Fruit fly (Drosophila melanogaster) whole organism, adult: Measurements from ENCODE around the gene Prp40.
A peak's percentile ranks its signal among the peaks of the same experiment; 100 is the strongest.

Experiments used
- CG11617 ChIP-seq: fragments of 200-800 bp; sonication (Bioruptor generic); optimal IDR thresholded peaks from 2 replicates; lab custom pipeline; 2017; ENCODE audit warnings: mild to moderate bottlenecking, missing biosample characterization, missing genetic modification reagents, missing genetic modification characterization
- CG12768 ChIP-seq: fragments of 200-800 bp; sonication (Bioruptor generic); optimal IDR thresholded peaks from 2 replicates; lab custom pipeline; 2017; ENCODE audit warnings: missing biosample characterization, missing genetic modification characterization, mild to moderate bottlenecking, moderate library complexity, missing genetic modification reagents
- CG14711 ChIP-seq: fragments of 200-800 bp; sonication (Bioruptor generic); optimal IDR thresholded peaks from 2 replicates; lab custom pipeline; 2018; ENCODE audit warnings: missing biosample characterization, mild to moderate bottlenecking, missing genetic modification characterization, moderate library complexity
- CG1620 ChIP-seq: fragments of 200-800 bp; sonication (Bioruptor generic); optimal IDR thresholded peaks from 2 replicates; lab custom pipeline; 2016; ENCODE audit warnings: missing biosample characterization, missing genetic modification characterization
- CG33017 ChIP-seq: fragments of 200-800 bp; sonication (Bioruptor generic); optimal IDR thresholded peaks from 2 replicates; lab custom pipeline; 2018; ENCODE audit warnings: missing biosample characterization, mild to moderate bottlenecking, missing genetic modification characterization, moderate library complexity
- CG5204 ChIP-seq: fragments of 200-800 bp; sonication (Bioruptor generic); optimal IDR thresholded peaks from 2 replicates; lab custom pipeline; 2016; ENCODE audit warnings: missing biosample characterization, missing genetic modification characterization
- CG7045 ChIP-seq: fragments of 200-800 bp; sonication (Bioruptor generic); optimal IDR thresholded peaks from 2 replicates; lab custom pipeline; 2017; ENCODE audit warnings: missing biosample characterization, mild to moderate bottlenecking, missing genetic modification characterization
- CG7101 ChIP-seq: fragments of 200-800 bp; sonication (Bioruptor generic); optimal IDR thresholded peaks from 2 replicates; lab custom pipeline; 2018; ENCODE audit warnings: missing biosample characterization, mild to moderate bottlenecking, missing genetic modification characterization, moderate library complexity
- Clk ChIP-seq: fragments of 200-800 bp; sonication (Bioruptor generic); optimal IDR thresholded peaks from 2 replicates; lab custom pipeline; 2017; ENCODE audit warnings: missing biosample characterization, missing genetic modification characterization
- Crg-1 ChIP-seq: fragments of 200-800 bp; sonication (Bioruptor generic); optimal IDR thresholded peaks from 2 replicates; lab custom pipeline; 2016; ENCODE audit warnings: missing biosample characterization, missing genetic modification characterization
- Hr96 ChIP-seq: fragments of 200-800 bp; sonication (Bioruptor generic); optimal IDR thresholded peaks from 2 replicates; lab custom pipeline; 2016; ENCODE audit warnings: missing biosample characterization, missing genetic modification characterization
- Mnt ChIP-seq: fragments of 200-800 bp; sonication (Bioruptor generic); optimal IDR thresholded peaks from 2 replicates; lab custom pipeline; 2016; ENCODE audit warnings: missing biosample characterization, mild to moderate bottlenecking, missing genetic modification characterization
- bab1 ChIP-seq: fragments of 200-800 bp; sonication (Bioruptor generic); optimal IDR thresholded peaks from 3 replicates; lab custom pipeline; 2019; ENCODE audit warnings: missing biosample characterization, mild to moderate bottlenecking, missing genetic modification characterization, moderate library complexity
- cic ChIP-seq: fragments of 200-800 bp; sonication (Bioruptor generic); optimal IDR thresholded peaks from 2 replicates; lab custom pipeline; 2017; ENCODE audit warnings: missing biosample characterization, mild to moderate bottlenecking, missing genetic modification characterization, moderate library complexity
- cnc ChIP-seq, 2 experiments: fragments of >200 bp; optimal IDR thresholded peaks; 2 replicates each; lab custom pipeline; 2017
- kay ChIP-seq: fragments of 200-800 bp; sonication (Bioruptor generic); peaks from one replicate; lab custom pipeline; 2016; ENCODE audit warnings: missing biosample characterization, missing genetic modification characterization, borderline replicate concordance
- ovo ChIP-seq: fragments of 200-800 bp; sonication (Bioruptor generic); optimal IDR thresholded peaks from 2 replicates; lab custom pipeline; 2016; ENCODE audit warnings: missing biosample characterization, missing genetic modification characterization
- pad ChIP-seq: fragments of 200-800 bp; sonication (Bioruptor generic); optimal IDR thresholded peaks from 3 replicates; lab custom pipeline; 2017; ENCODE audit warnings: missing biosample characterization, missing genetic modification characterization, mild to moderate bottlenecking, moderate library complexity, missing genetic modification reagents
- tj ChIP-seq: fragments of 200-800 bp; sonication (Bioruptor generic); optimal IDR thresholded peaks from 3 replicates; lab custom pipeline; 2017; ENCODE audit warnings: missing biosample characterization, mild to moderate bottlenecking, missing genetic modification characterization, moderate library complexity
- toe ChIP-seq: fragments of 200-800 bp; sonication (Bioruptor generic); optimal IDR thresholded peaks from 2 replicates; lab custom pipeline; 2016; ENCODE audit warnings: missing biosample characterization, missing genetic modification characterization

Prp40 gene

DNA sequence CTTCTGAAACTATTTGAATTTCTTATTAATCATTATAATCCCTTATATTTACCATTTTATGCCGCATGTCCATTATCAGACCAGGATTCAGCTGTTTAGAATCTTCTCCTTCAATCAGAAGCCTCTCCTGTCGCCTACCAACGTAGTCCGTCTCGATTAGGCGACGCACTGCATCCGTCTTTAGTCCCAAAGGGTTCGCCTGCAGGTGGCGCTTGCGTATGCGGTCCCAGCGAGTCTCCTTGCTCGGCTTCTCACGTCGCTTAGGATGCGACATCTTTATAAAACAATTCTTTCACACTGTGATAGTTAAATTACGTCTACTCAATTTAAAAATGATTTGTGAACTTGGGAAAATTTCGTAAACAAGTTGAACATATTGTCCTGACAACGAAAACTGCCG, 11.9 kb downstream of the Prp40 start, which contains the start of gene CG17258:
Gene CG17258 (minus strand): TSS at position 380 of the 400 bp plus-strand sequence.
- TF ChIP-seq CG12768 (GFP tag; lab: Kevin White, UChicago) (no peak), ovo (GFP tag; lab: Kevin White, UChicago) (no peak), Mnt (GFP tag; lab: Kevin White, UChicago) (no peak), bab1 (no peak), toe (GFP tag; lab: Kevin White, UChicago) (no peak), cic (GFP tag; lab: Kevin White, UChicago) (no peak), tj (GFP tag; lab: Kevin White, UChicago) (no peak), cnc (optimal IDR thresholded peaks at IDR 0.05; lab: Kevin White, UChicago) (no peak), CG14711 (tag; lab: Kevin White, UChicago) (no peak)

DNA sequence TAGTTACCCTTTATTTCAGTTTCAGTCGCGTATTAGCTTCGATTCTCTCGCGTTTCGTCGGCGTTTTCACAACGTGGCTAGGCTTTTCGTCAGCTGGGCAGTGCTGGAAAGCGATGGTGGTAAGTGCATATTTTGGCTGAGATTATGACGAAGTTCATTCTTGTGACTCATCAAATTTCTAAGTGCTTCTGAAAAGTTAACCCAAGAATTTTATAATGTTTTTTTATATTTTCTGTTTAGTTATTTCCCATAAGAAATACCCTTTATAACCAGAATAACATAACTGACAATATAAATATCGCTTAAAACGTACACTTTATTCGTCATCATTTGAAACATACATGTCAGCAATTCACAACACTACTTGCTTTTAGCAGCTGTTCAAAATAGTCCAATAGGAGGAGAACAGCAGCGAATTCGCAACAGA, 14.1 kb downstream of the Prp40 start, which contains the start of the genes CG17260 and SerRS:
Gene CG17260 (plus strand): TSS at position 78 of the 427 bp plus-strand sequence.
Gene SerRS (minus strand): TSS at position 251 of the 427 bp plus-strand sequence.
- TF ChIP-seq Mnt (GFP tag; lab: Kevin White, UChicago) (peak; percentile 92), bab1 (peak; percentile 95), CG7101 (tag; lab: Kevin White, UChicago) (peak; percentile 95), CG11617 (peak; percentile 86), kay (GFP tag; lab: Kevin White, UChicago) (peak; percentile 99), CG33017 (tag; lab: Kevin White, UChicago) (peak; percentile 90), Hr96 (peak; percentile 84), toe (GFP tag; lab: Kevin White, UChicago) (peak; percentile 90), tj (GFP tag; lab: Kevin White, UChicago) (peak; percentile 93), pad (GFP tag; lab: Kevin White, UChicago) (peak; percentile 92), cnc (optimal IDR thresholded peaks at IDR 0.05; lab: Kevin White, UChicago) (peak in 1 of 2 experiments; percentile 66), Crg-1 (GFP tag; lab: Kevin White, UChicago) (peak; percentile 93), CG14711 (tag; lab: Kevin White, UChicago) (peak; percentile 92), CG12768 (GFP tag; lab: Kevin White, UChicago) (peak; percentile 96), CG1620 (GFP tag; lab: Kevin White, UChicago) (peak; percentile 84), Clk (GFP tag; lab: Kevin White, UChicago) (peak; percentile 78), CG7045 (peak; percentile 88), cic (GFP tag; lab: Kevin White, UChicago) (peak; percentile 67), ovo (GFP tag; lab: Kevin White, UChicago) (peak; percentile 34), CG5204 (GFP tag; lab: Kevin White, UChicago) (no peak)

DNA sequence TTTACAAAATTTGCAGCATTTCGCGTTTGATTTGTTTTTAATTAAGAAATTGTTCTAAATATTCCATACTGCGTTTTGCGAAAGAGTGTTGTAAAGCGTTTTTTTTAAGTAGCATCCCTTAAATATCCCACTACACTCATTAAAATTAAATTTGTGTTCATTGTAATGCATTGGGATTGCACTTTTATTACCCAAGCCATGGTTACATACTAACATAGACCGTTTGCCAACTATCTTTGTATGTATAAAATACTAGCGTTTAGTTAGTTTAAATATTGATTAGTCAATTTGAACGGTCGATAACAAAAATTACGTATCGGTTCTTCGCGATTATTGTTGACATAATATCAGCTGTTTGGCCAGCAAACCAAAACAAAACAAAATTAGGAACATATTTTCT, 16.7 kb downstream of the Prp40 start, which contains the start of the genes cnir and CG17221:
Gene cnir (minus strand): TSS at position 39 of the 400 bp plus-strand sequence.
Gene CG17221 (plus strand): TSS at position 203 of the 400 bp plus-strand sequence.
- TF ChIP-seq cic (GFP tag; lab: Kevin White, UChicago), result peak; percentile 59
- peak; percentile 31 for TF ChIP-seq Clk (GFP tag; lab: Kevin White, UChicago)
- TF ChIP-seq pad (GFP tag; lab: Kevin White, UChicago), result peak; percentile 69
- no peak for TF ChIP-seq cnc (optimal IDR thresholded peaks at IDR 0.05; lab: Kevin White, UChicago)
- peak; percentile 84 for TF ChIP-seq CG7101 (tag; lab: Kevin White, UChicago)
- peak; percentile 93 for TF ChIP-seq toe (GFP tag; lab: Kevin White, UChicago)
- TF ChIP-seq Crg-1 (GFP tag; lab: Kevin White, UChicago), result peak; percentile 86
- TF ChIP-seq ovo (GFP tag; lab: Kevin White, UChicago), result peak; percentile 43
- TF ChIP-seq bab1, result peak; percentile 75
- TF ChIP-seq CG14711 (tag; lab: Kevin White, UChicago), result peak; percentile 72
- peak; percentile 87 for TF ChIP-seq CG5204 (GFP tag; lab: Kevin White, UChicago)
- peak; percentile 85 for TF ChIP-seq Hr96
- peak; percentile 78 for TF ChIP-seq CG11617
- TF ChIP-seq tj (GFP tag; lab: Kevin White, UChicago), result peak; percentile 65
- TF ChIP-seq Mnt (GFP tag; lab: Kevin White, UChicago), result peak; percentile 85
- TF ChIP-seq kay (GFP tag; lab: Kevin White, UChicago), result peak; percentile 99
- TF ChIP-seq CG7045, result peak; percentile 73
- TF ChIP-seq CG12768 (GFP tag; lab: Kevin White, UChicago), result peak; percentile 77
- TF ChIP-seq CG33017 (tag; lab: Kevin White, UChicago), result peak; percentile 77
- peak; percentile 92 for TF ChIP-seq CG1620 (GFP tag; lab: Kevin White, UChicago)

DNA sequence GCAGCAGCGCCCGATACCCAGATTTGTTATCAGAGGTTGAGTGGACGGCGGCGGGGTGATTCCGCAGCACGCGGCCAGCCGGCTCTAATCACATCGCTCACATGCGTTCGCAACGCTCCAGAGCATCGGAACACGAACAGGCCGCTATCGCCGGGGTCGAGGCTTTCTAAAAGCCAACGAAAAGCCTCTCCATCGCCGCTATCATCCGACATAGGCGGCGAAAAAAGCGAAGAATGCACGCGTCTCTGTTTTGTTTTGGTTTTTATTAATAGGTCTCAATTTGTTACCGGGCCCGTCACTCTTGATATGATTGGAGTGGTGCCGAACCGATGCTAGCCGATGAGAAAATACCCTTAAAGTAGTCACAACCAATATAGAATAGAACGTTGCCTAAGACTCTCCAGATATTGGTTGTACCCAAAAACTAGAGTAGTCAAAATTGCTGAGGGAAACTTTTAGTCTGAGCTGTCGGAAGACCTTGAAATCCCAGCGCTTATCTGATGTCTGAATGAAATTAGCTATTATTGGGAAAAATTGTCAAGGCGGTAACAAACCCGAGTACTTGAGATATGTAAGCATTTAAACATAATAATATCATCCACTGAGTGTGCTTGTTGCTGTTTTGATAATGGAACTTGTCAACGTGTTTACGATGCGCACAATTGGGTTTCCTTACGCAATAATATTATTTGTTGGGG, 19.0 kb downstream of the Prp40 start, which contains the start of gene CG17261:
Gene CG17261 (plus strand): TSS at position 634 of the 698 bp plus-strand sequence.
- TF ChIP-seq CG12768 (GFP tag; lab: Kevin White, UChicago) (no peak), CG14711 (tag; lab: Kevin White, UChicago) (peak; percentile 35), cic (GFP tag; lab: Kevin White, UChicago) (peak; percentile 49), kay (GFP tag; lab: Kevin White, UChicago) (peak; percentile 74), Mnt (GFP tag; lab: Kevin White, UChicago) (peak; percentile 74), pad (GFP tag; lab: Kevin White, UChicago) (no peak), CG7101 (tag; lab: Kevin White, UChicago) (peak; percentile 39), CG33017 (tag; lab: Kevin White, UChicago) (no peak)

DNA sequence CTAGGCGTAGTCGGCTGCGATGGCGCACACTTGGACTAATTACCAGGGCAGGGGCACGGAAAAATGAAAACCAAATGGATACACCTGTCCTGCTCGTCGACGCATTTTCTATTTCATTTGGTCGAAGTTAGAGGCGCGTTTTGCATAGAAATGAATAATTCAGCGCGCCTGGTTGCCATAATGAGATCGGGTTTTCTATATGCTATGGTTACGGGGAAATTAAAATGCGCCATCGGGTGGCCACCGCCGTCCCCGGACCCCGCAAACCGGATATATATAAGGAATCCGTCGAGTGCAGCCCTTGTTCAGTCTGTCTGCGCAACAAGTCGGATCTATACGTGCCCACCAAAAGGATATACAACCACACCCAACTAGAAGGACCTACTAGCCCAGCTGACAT, 20.6 kb downstream of the Prp40 start, which contains the start of gene FASN2:
Gene FASN2 (plus strand): TSS at position 301 of the 400 bp plus-strand sequence.
- TF ChIP-seq CG11617, result no peak
- peak; percentile 3 for TF ChIP-seq cic (GFP tag; lab: Kevin White, UChicago)
